Worm (Caenorhabditis elegans) whole organism, L4 larva: Measurements from ENCODE around the gene uvs-1.
A peak's percentile ranks its signal among the peaks of the same experiment; 100 is the strongest.

Experiments used
- D1046.2 ChIP-seq: fragments of 200-800 bp; sonication (Bioruptor generic); IDR thresholded peaks from 2 replicates; pipeline ENCODE4 v1.3.6; 2022; ENCODE audit warnings: missing genetic modification characterization, missing compliant biosample characterization
- F26F4.8 ChIP-seq: fragments of 200-800 bp; sonication (Bioruptor generic); conservative IDR thresholded peaks from 2 replicates; pipeline ENCODE4 v1.3.6; 2022; ENCODE audit warnings: missing genetic modification characterization, missing compliant biosample characterization
- F44E2.7 ChIP-seq: fragments of 200-800 bp; sonication (Bioruptor generic); IDR thresholded peaks from 2 replicates; pipeline ENCODE4 v2.1.2; 2022; ENCODE audit warnings: missing genetic modification characterization, missing compliant biosample characterization
- F49E8.2 ChIP-seq: sonication (generic microtip); optimal IDR thresholded peaks from 2 replicates; lab custom pipeline; 2016; ENCODE audit warnings: missing compliant biosample characterization, mild to moderate bottlenecking, missing genetic modification characterization, borderline replicate concordance
- R02D3.7 ChIP-seq: fragments of 150-350 bp; sonication (generic microtip); optimal IDR thresholded peaks from 3 replicates; lab custom pipeline; 2014; ENCODE audit warnings: missing biosample characterization, missing genetic modification characterization
- T26A8.4 ChIP-seq: fragments of 200-800 bp; sonication (Bioruptor generic); IDR thresholded peaks from 2 replicates; pipeline ENCODE4 v1.3.6; 2022; ENCODE audit warnings: missing genetic modification characterization, missing compliant biosample characterization
- Y105C5A.15 ChIP-seq: fragments of 200-800 bp; sonication (Bioruptor generic); IDR thresholded peaks from 2 replicates; pipeline ENCODE4 v1.3.6; 2022; ENCODE audit warnings: missing genetic modification characterization, missing compliant biosample characterization
- Y48G9A.11 ChIP-seq: fragments of 200-800 bp; sonication (Bioruptor generic); IDR thresholded peaks from 2 replicates; pipeline ENCODE4 v1.3.6; 2022; ENCODE audit warnings: missing genetic modification reagents, missing genetic modification characterization, missing compliant biosample characterization
- ZK546.5 ChIP-seq, 2 experiments: sonication (generic microtip); optimal IDR thresholded peaks; 2 replicates each; lab custom pipeline; 2017; ENCODE audit warnings: missing biosample characterization in 2 of 2, missing genetic modification characterization in 2 of 2
- aha-1 ChIP-seq: fragments of 150-350 bp; peaks from one replicate; lab custom pipeline; 2014; ENCODE audit warnings: missing biosample characterization, missing genetic modification characterization
- ama-1 ChIP-seq: fragments of 150-350 bp; optimal IDR thresholded peaks from 2 replicates; lab custom pipeline; 2014; ENCODE audit warnings: inconsistent platforms, mixed read lengths
- ceh-32 ChIP-seq: sonication (generic microtip); optimal IDR thresholded peaks from 2 replicates; lab custom pipeline; 2016; ENCODE audit warnings: mild to moderate bottlenecking, missing genetic modification characterization, missing compliant biosample characterization; ENCODE audit not compliant: poor library complexity
- ceh-62 ChIP-seq: sonication (generic microtip); optimal IDR thresholded peaks from 2 replicates; lab custom pipeline; 2017; ENCODE audit warnings: missing biosample characterization, missing genetic modification characterization
- cey-2 ChIP-seq: sonication (generic microtip); optimal IDR thresholded peaks from 3 replicates; lab custom pipeline; 2017; ENCODE audit warnings: missing genetic modification characterization, mild to moderate bottlenecking, missing compliant biosample characterization, antibody characterized with exemption, borderline replicate concordance; ENCODE audit not compliant: insufficient read depth
- ctbp-1 ChIP-seq: fragments of 200-800 bp; sonication (Bioruptor generic); IDR thresholded peaks from 2 replicates; pipeline ENCODE4 v1.3.6; 2022; ENCODE audit warnings: missing genetic modification reagents, missing genetic modification characterization, missing compliant biosample characterization
- daf-19 ChIP-seq: fragments of 200-800 bp; sonication (Bioruptor generic); conservative IDR thresholded peaks from 2 replicates; pipeline ENCODE4 v1.3.6; 2022; ENCODE audit warnings: missing genetic modification characterization, missing compliant biosample characterization
- daf-8 ChIP-seq: fragments of 200-800 bp; sonication (Bioruptor generic); IDR thresholded peaks from 2 replicates; pipeline ENCODE4 v1.3.6; 2022; ENCODE audit warnings: missing genetic modification characterization, missing compliant biosample characterization
- dmd-6 ChIP-seq: fragments of 200-800 bp; sonication (Bioruptor generic); IDR thresholded peaks from 2 replicates; pipeline ENCODE4 v1.3.6; 2022; ENCODE audit warnings: missing genetic modification reagents, missing genetic modification characterization, missing compliant biosample characterization
- dmd-8 ChIP-seq: fragments of 200-800 bp; sonication (Bioruptor generic); IDR thresholded peaks from 2 replicates; pipeline ENCODE4 v1.3.6; 2022; ENCODE audit warnings: missing genetic modification characterization, missing compliant biosample characterization
- dve-1 ChIP-seq: sonication (generic microtip); optimal IDR thresholded peaks from 2 replicates; lab custom pipeline; 2017; ENCODE audit warnings: antibody characterized with exemption, mild to moderate bottlenecking, missing genetic modification characterization, missing compliant biosample characterization; ENCODE audit not compliant: insufficient read depth
- fos-1 ChIP-seq: fragments of 150-350 bp; optimal IDR thresholded peaks from 2 replicates; lab custom pipeline; 2014; ENCODE audit warnings: missing biosample characterization, missing genetic modification characterization
- hlh-30 ChIP-seq: sonication (generic microtip); optimal IDR thresholded peaks from 2 replicates; lab custom pipeline; 2017; ENCODE audit warnings: antibody characterized with exemption, mild to moderate bottlenecking, missing genetic modification characterization, missing compliant biosample characterization; ENCODE audit not compliant: insufficient read depth
- hmg-1.1 ChIP-seq: fragments of 200-800 bp; sonication (Bioruptor generic); IDR thresholded peaks from 2 replicates; pipeline ENCODE4 v1.3.6; 2022; ENCODE audit warnings: missing genetic modification reagents, missing genetic modification characterization, missing compliant biosample characterization
- lin-1 ChIP-seq: fragments of 200-800 bp; sonication (Bioruptor generic); IDR thresholded peaks from 2 replicates; pipeline ENCODE4 v1.3.6; 2022; ENCODE audit warnings: missing genetic modification reagents, missing genetic modification characterization, missing compliant biosample characterization
- lin-29 ChIP-seq: fragments of 200-800 bp; sonication (Bioruptor generic); IDR thresholded peaks from 2 replicates; pipeline ENCODE4 v1.3.6; 2022; ENCODE audit warnings: missing genetic modification reagents, missing genetic modification characterization, missing compliant biosample characterization
- lir-3 ChIP-seq: sonication (generic microtip); optimal IDR thresholded peaks from 2 replicates; lab custom pipeline; 2016; ENCODE audit warnings: mild to moderate bottlenecking, missing genetic modification characterization, missing compliant biosample characterization
- lsy-2 ChIP-seq, 2 experiments: fragments of 150-350 bp in 1 of 2; sonication (generic microtip) in 1 of 2; optimal IDR thresholded peaks; 2 replicates each; lab custom pipeline; 2014 to 2017; ENCODE audit warnings: missing biosample characterization in 2 of 2, missing genetic modification characterization in 2 of 2
- madf-5 ChIP-seq, 2 experiments: fragments of 200-800 bp; sonication (Bioruptor generic); IDR thresholded peaks; 2 replicates each; pipeline ENCODE4 v1.3.6; 2022; ENCODE audit warnings: missing compliant biosample characterization in 2 of 2, missing genetic modification characterization in 2 of 2
- madf-9 ChIP-seq: fragments of 200-800 bp; sonication (Bioruptor generic); conservative IDR thresholded peaks from 2 replicates; pipeline ENCODE4 v1.3.6; 2022; ENCODE audit warnings: missing genetic modification reagents, missing genetic modification characterization, missing compliant biosample characterization
- mes-2 ChIP-seq: sonication (generic microtip); optimal IDR thresholded peaks from 2 replicates; lab custom pipeline; 2016; ENCODE audit warnings: missing genotype, mild to moderate bottlenecking, missing genetic modification characterization, missing compliant biosample characterization; ENCODE audit not compliant: poor library complexity, severe bottlenecking
- nhr-111 ChIP-seq: fragments of 200-800 bp; sonication (Bioruptor generic); optimal IDR thresholded peaks from 2 replicates; lab custom pipeline; 2018; ENCODE audit warnings: mild to moderate bottlenecking, missing genetic modification characterization, missing compliant biosample characterization
- nhr-25 ChIP-seq: sonication (generic microtip); optimal IDR thresholded peaks from 2 replicates; lab custom pipeline; 2017; ENCODE audit warnings: missing genetic modification characterization, mild to moderate bottlenecking, missing compliant biosample characterization, antibody characterized with exemption, moderate library complexity, borderline replicate concordance; ENCODE audit not compliant: insufficient read depth
- nhr-28 ChIP-seq: fragments of 150-350 bp; optimal IDR thresholded peaks from 2 replicates; lab custom pipeline; 2014; ENCODE audit warnings: missing biosample characterization, missing genetic modification characterization
- nhr-41 ChIP-seq: fragments of 200-800 bp; sonication (Bioruptor generic); IDR thresholded peaks from 2 replicates; pipeline ENCODE4 v1.3.6; 2022; ENCODE audit warnings: missing genetic modification reagents, missing genetic modification characterization, missing compliant biosample characterization
- nhr-48 ChIP-seq: sonication (generic microtip); optimal IDR thresholded peaks from 2 replicates; lab custom pipeline; 2016; ENCODE audit warnings: mild to moderate bottlenecking, missing genetic modification characterization, missing compliant biosample characterization
- nhr-77 ChIP-seq: fragments of 150-350 bp; optimal IDR thresholded peaks from 2 replicates; lab custom pipeline; 2014; ENCODE audit warnings: missing biosample characterization, missing genetic modification characterization
- pha-4 ChIP-seq, 2 experiments: fragments of 150-350 bp in 1 of 2; fragments of 200-800 bp in 1 of 2; sonication (Bioruptor generic) in 1 of 2; IDR thresholded peaks in 1 of 2; optimal IDR thresholded peaks in 1 of 2; 2 replicates each; pipeline versions ENCODE4 v1.3.6 to Lab custom; 2014 to 2022; ENCODE audit warnings: missing genetic modification characterization in 2 of 2, missing genetic modification reagents in 2 of 2, missing biosample characterization in 1 of 2, missing compliant biosample characterization in 1 of 2
- php-3 ChIP-seq: fragments of 200-800 bp; sonication (Bioruptor generic); IDR thresholded peaks from 2 replicates; pipeline ENCODE4 v1.3.6; 2022; ENCODE audit warnings: missing genetic modification reagents, missing genetic modification characterization, missing compliant biosample characterization
- pqm-1 ChIP-seq: sonication (generic microtip); optimal IDR thresholded peaks from 2 replicates; lab custom pipeline; 2017; ENCODE audit warnings: missing biosample characterization, missing genetic modification characterization
- snpc-4 ChIP-seq: fragments of 150-350 bp; optimal IDR thresholded peaks from 2 replicates; lab custom pipeline; 2014; ENCODE audit warnings: missing biosample characterization, missing genetic modification characterization
- tra-1 ChIP-seq: fragments of 200-800 bp; sonication (Bioruptor generic); IDR thresholded peaks from 2 replicates; pipeline ENCODE4 v1.3.6; 2022; ENCODE audit warnings: missing genetic modification reagents, missing genetic modification characterization, missing compliant biosample characterization
- unc-130 ChIP-seq: sonication (generic microtip); optimal IDR thresholded peaks from 2 replicates; lab custom pipeline; 2016; ENCODE audit warnings: missing genetic modification reagents, missing genetic modification characterization, missing compliant biosample characterization
- ztf-7 ChIP-seq: fragments of 150-350 bp; optimal IDR thresholded peaks from 2 replicates; lab custom pipeline; 2014; ENCODE audit warnings: missing biosample characterization, missing genetic modification characterization

uvs-1 gene

DNA sequence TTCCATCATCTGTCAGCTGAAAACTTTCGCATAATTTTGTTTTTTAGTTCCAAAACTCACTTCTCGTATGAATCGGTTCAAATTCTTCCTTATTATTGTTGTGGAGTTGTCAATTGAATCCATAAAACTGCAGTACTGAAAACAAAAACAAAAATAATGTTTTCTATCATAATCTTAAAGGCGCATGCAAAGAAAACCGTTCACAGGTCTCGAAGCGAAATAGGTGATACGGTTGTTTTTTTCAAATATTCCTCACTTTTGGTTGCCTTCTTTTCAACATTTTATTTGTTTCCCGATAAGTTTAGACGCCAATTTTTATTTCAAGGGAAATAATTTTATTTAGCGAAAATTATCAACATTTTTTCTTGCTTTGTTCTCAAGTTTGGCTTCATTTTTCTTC lies 445 bp downstream of the uvs-1 start:
- TF ChIP-seq ama-1 = no peak

DNA sequence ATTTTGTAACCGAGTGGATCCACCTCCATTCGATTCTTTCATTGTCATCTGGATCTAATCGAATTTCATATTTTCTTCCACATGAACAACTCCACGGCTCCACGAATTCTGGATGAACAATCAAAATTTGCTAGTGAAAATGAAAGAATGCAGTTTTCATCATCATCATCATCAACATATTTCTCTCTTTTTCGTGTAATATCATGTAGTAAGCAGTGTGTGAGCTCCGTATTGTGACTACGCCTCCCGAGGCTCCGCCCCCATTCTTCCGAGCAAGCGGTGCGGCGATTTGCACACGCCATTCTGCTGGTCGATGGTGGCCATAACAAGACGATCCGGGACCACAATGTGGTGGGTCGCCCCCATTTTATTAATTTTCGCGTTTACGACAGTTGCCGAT lies 5.9 kb downstream of the uvs-1 start, which contains the start of gene ZK742.7:
TSS of gene ZK742.7 (plus strand) at position 301 of the 400 bp plus-strand sequence.
- TF ChIP-seq aha-1 (tag; lab: Kevin White, UChicago) = no peak
- TF ChIP-seq lin-29 (GFP tag; lab: Robert Waterston, UW) = no peak
- no peak for TF ChIP-seq F44E2.7 (GFP tag; lab: Robert Waterston, UW)
- no peak for TF ChIP-seq php-3 (GFP tag; lab: Robert Waterston, UW)
- TF ChIP-seq Y48G9A.11 = no peak
- no peak for TF ChIP-seq cey-2
- TF ChIP-seq D1046.2 (GFP tag; lab: Robert Waterston, UW) = no peak
- TF ChIP-seq ztf-7 (tag; lab: Kevin White, UChicago) = no peak
- no peak for TF ChIP-seq lin-1 (GFP tag; lab: Robert Waterston, UW)
- no peak for TF ChIP-seq lsy-2 (tag; optimal IDR thresholded peaks at IDR 0.05; lab: Kevin White, UChicago)
- TF ChIP-seq snpc-4 = no peak
- no peak for TF ChIP-seq madf-9 (GFP tag; lab: Robert Waterston, UW)

DNA sequence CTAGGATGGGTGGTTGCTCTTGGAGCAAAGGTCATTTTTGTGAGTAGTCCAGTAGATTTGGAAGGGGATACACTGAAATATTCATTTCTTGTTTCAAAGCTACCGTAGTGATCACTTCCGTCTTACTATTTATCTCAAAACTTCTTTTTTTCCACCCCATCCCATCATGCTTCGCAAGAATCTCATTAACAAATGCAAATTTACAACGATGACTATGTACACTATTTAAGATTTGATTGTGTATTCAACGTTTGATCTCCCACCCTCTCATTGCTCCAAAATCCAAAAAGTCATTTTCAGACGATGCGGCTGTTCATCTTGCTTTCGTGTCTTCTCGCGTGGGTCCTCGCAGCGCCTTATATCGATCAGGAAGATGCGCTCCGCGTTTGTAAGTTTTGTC lies 10.9 kb downstream of the uvs-1 start, which contains the start of gene flp-21:
TSS of gene flp-21 (plus strand) at position 301 of the 400 bp plus-strand sequence.
- TF ChIP-seq R02D3.7 (tag; lab: Kevin White, UChicago) = no peak
- TF ChIP-seq ceh-32 = no peak
- TF ChIP-seq nhr-25 (tag; lab: Kevin White, UChicago) = no peak
- no peak for TF ChIP-seq mes-2 (tag; lab: Kevin White, UChicago)
- no peak for TF ChIP-seq lin-29 (GFP tag; lab: Robert Waterston, UW)
- TF ChIP-seq F44E2.7 (GFP tag; lab: Robert Waterston, UW) = no peak
- no peak for TF ChIP-seq tra-1
- no peak for TF ChIP-seq Y105C5A.15 (GFP tag; lab: Robert Waterston, UW)
- TF ChIP-seq nhr-77 (tag; lab: Kevin White, UChicago) = no peak
- TF ChIP-seq F49E8.2 (tag; lab: Kevin White, UChicago) = no peak
- no peak for TF ChIP-seq ctbp-1 (GFP tag; lab: Robert Waterston, UW)
- TF ChIP-seq madf-5 (GFP tag; IDR thresholded peaks at IDR 0.05; lab: Robert Waterston, UW) = no peak
- TF ChIP-seq D1046.2 (GFP tag; lab: Robert Waterston, UW) = no peak
- no peak for TF ChIP-seq nhr-41 (GFP tag; lab: Robert Waterston, UW)
- no peak for TF ChIP-seq nhr-28 (tag; lab: Kevin White, UChicago)
- TF ChIP-seq fos-1 (tag; lab: Kevin White, UChicago) = no peak

DNA sequence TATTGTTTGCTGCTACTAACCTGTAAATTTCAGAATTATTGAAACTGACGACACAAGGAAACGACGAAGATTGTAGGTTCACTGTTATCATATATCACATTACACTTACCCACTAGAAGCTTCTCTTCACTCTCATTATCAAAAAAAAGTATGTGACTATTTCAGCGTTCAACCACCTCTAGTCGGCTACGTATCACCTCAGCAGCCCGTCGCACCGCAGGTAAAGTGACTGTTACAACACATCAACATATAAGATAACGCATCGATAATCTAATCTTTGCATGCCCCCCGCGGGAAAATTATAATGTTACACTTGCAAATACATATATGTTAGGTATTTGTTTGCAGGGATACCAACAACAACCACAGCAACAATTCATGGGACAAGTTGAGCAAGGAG lies 17.4 kb downstream of the uvs-1 start:
- TF ChIP-seq tra-1 (peak; percentile 30; the same call in 1 of the 2 replicates), hmg-1.1 (GFP tag; lab: Robert Waterston, UW) (no peak), unc-130 (GFP tag; lab: Kevin White, UChicago) (no peak), pqm-1 (tag; lab: Kevin White, UChicago) (peak; percentile 83), F26F4.8 (GFP tag; lab: Robert Waterston, UW) (no peak), nhr-25 (tag; lab: Kevin White, UChicago) (no peak), ZK546.5 (tag; optimal IDR thresholded peaks at IDR 0.05; lab: Kevin White, UChicago) (no peak), dve-1 (peak; percentile 71), daf-8 (GFP tag; lab: Robert Waterston, UW) (no peak), snpc-4 (no peak), nhr-111 (GFP tag; lab: Kevin White, UChicago) (no peak), T26A8.4 (GFP tag; lab: Robert Waterston, UW) (peak; percentile 44; the same call in 1 of the 2 replicates), dmd-8 (GFP tag; lab: Robert Waterston, UW) (no peak), ceh-62 (tag; lab: Kevin White, UChicago) (no peak), nhr-28 (tag; lab: Kevin White, UChicago) (peak; percentile 50), dmd-6 (GFP tag; lab: Robert Waterston, UW) (peak; percentile 50), madf-9 (GFP tag; lab: Robert Waterston, UW) (no peak), lin-1 (GFP tag; lab: Robert Waterston, UW) (0 out of 2 replicates have a peak, but pooled peaks have one; percentile 27), nhr-48 (peak; percentile 52), hlh-30 (peak; percentile 57), pha-4 (GFP tag; IDR thresholded peaks at IDR 0.05; lab: Robert Waterston, UW) (peak; percentile 41; the same call in 1 of the 2 replicates), pha-4 (tag; optimal IDR thresholded peaks at IDR 0.05; lab: Kevin White, UChicago) (no peak), ctbp-1 (GFP tag; lab: Robert Waterston, UW) (no peak), daf-19 (GFP tag; lab: Robert Waterston, UW) (no peak), lir-3 (tag; lab: Kevin White, UChicago) (no peak)
